Worm (Caenorhabditis elegans) whole organism, L1 larva: Measurements from ENCODE around the gene F38H12.5.

Experiments
- C04F5.9 ChIP-seq: sonication (generic microtip); optimal IDR thresholded peaks from 2 replicates; lab custom pipeline; 2016; ENCODE audit warnings: missing genetic modification characterization, missing compliant biosample characterization
- alr-1 ChIP-seq: fragments of 200-800 bp; sonication (Bioruptor generic); optimal IDR thresholded peaks from 2 replicates; lab custom pipeline; 2018; ENCODE audit warnings: borderline replicate concordance, mild to moderate bottlenecking, missing genetic modification characterization, missing compliant biosample characterization
- ces-1 ChIP-seq: fragments of 150-350 bp; optimal IDR thresholded peaks from 2 replicates; lab custom pipeline; 2014; ENCODE audit warnings: missing biosample characterization, missing genetic modification reagents, missing genetic modification characterization
- fos-1 ChIP-seq: fragments of 150-350 bp; optimal IDR thresholded peaks from 2 replicates; lab custom pipeline; 2014; ENCODE audit warnings: missing biosample characterization, missing genetic modification characterization
- irx-1 ChIP-seq: sonication (generic microtip); optimal IDR thresholded peaks from 2 replicates; lab custom pipeline; 2016; ENCODE audit warnings: missing genetic modification characterization, missing compliant biosample characterization
- snpc-4 ChIP-seq: fragments of 150-350 bp; optimal IDR thresholded peaks from 2 replicates; lab custom pipeline; 2014; ENCODE audit warnings: missing biosample characterization, missing genetic modification characterization
- ztf-11 ChIP-seq, 2 experiments: sonication (generic microtip); optimal IDR thresholded peaks; 2 replicates each; lab custom pipeline; 2016 to 2017; ENCODE audit warnings: missing genetic modification characterization in 2 of 2, missing biosample characterization in 1 of 2, missing compliant biosample characterization in 1 of 2

DNA sequence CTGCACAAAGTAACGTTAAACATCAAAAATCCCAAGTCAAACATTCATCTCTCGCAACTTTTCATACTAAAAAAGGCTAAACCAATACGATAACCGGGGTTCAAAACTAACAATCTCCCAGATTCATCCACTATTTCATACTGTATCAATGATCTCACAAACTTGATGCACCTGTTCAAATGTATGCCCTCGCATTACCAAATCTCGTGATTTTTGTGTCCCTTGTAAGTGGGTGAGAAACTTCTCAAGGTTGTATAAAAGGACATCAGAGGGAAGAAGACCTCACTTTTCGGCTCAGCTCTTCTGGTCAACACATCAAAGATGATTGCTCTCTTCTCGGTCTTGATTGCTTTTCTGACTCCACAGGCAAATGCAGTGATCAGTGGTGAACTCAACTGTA is 39.2 kb downstream of the F38H12.5 start, which contains the start of gene phat-3:
- TF ChIP-seq ztf-11 (tag; optimal IDR thresholded peaks at IDR 0.05; lab: Kevin White, UChicago) (no peak), irx-1 (no peak), C04F5.9 (no peak), fos-1 (tag; lab: Kevin White, UChicago) (no peak), ces-1 (GFP tag; lab: Kevin White, UChicago) (no peak), alr-1 (tag; lab: Kevin White, UChicago) (no peak), snpc-4 (tag; lab: Kevin White, UChicago) (no peak)
